Fruit fly (Drosophila melanogaster) whole organism, prepupa: ENCODE data around the gene Elo68beta.
A peak's percentile ranks its signal among the peaks of the same experiment; 100 is the strongest.

ENCODE experiments used
- Blimp-1 ChIP-seq: fragments of 200-800 bp; sonication (Bioruptor generic); optimal IDR thresholded peaks from 3 replicates; lab custom pipeline; 2017; ENCODE audit warnings: missing biosample characterization, missing genetic modification characterization, mild to moderate bottlenecking, moderate library complexity, missing genetic modification reagents
- CG10631 ChIP-seq: fragments of 200-800 bp; sonication (Bioruptor generic); optimal IDR thresholded peaks from 2 replicates; lab custom pipeline; 2016; ENCODE audit warnings: missing biosample characterization, missing genetic modification characterization
- CG11294 ChIP-seq: fragments of 200-800 bp; sonication (Bioruptor generic); IDR thresholded peaks from 2 replicates; pipeline ENCODE4 v1.3.6; 2022; ENCODE audit warnings: missing biosample characterization, missing genetic modification characterization
- CG11902 ChIP-seq: fragments of 200-800 bp; sonication (Bioruptor generic); optimal IDR thresholded peaks from 3 replicates; lab custom pipeline; 2016; ENCODE audit warnings: missing biosample characterization, missing genetic modification characterization
- CG15336 ChIP-seq: fragments of 200-800 bp; sonication (Bioruptor generic); IDR thresholded peaks from 2 replicates; pipeline ENCODE4 v1.3.6; 2022; ENCODE audit warnings: missing biosample characterization, missing genetic modification characterization
- CG16779 ChIP-seq: fragments of 200-800 bp; sonication (Bioruptor generic); optimal IDR thresholded peaks from 3 replicates; lab custom pipeline; 2017; ENCODE audit warnings: missing biosample characterization, mild to moderate bottlenecking, missing genetic modification characterization
- CG3032 ChIP-seq: fragments of 200-800 bp; optimal IDR thresholded peaks from 2 replicates; lab custom pipeline; 2019; ENCODE audit warnings: missing biosample characterization, mild to moderate bottlenecking, missing genetic modification characterization, moderate library complexity
- CG31627 ChIP-seq: fragments of 200-800 bp; sonication (Bioruptor generic); optimal IDR thresholded peaks from 3 replicates; lab custom pipeline; 2016; ENCODE audit warnings: missing biosample characterization, missing genetic modification characterization
- CG32006 ChIP-seq: fragments of 200-800 bp; sonication (Bioruptor generic); optimal IDR thresholded peaks from 3 replicates; lab custom pipeline; 2017; ENCODE audit warnings: missing biosample characterization, mild to moderate bottlenecking, missing genetic modification characterization
- CG34406 ChIP-seq: fragments of 200-800 bp; sonication (Bioruptor generic); optimal IDR thresholded peaks from 3 replicates; lab custom pipeline; 2016; ENCODE audit warnings: missing biosample characterization, missing genetic modification characterization
- CG3919 ChIP-seq: fragments of 200-800 bp; sonication (Bioruptor generic); optimal IDR thresholded peaks from 3 replicates; lab custom pipeline; 2016; ENCODE audit warnings: missing biosample characterization, missing genetic modification characterization
- CG4318 ChIP-seq: fragments of 200-800 bp; sonication (Bioruptor generic); optimal IDR thresholded peaks from 3 replicates; lab custom pipeline; 2017; ENCODE audit warnings: missing biosample characterization, mild to moderate bottlenecking, missing genetic modification characterization
- CG6163 ChIP-seq: fragments of 200-800 bp; sonication (Bioruptor generic); IDR thresholded peaks from 3 replicates; pipeline ENCODE4 v1.3.6; 2022; ENCODE audit warnings: missing biosample characterization, missing genetic modification characterization
- CG6276 ChIP-seq: fragments of 200-800 bp; sonication (Bioruptor generic); optimal IDR thresholded peaks from 2 replicates; lab custom pipeline; 2017; ENCODE audit warnings: missing biosample characterization, mild to moderate bottlenecking, missing genetic modification characterization
- CG6792 ChIP-seq: fragments of 200-800 bp; sonication (Bioruptor generic); optimal IDR thresholded peaks from 3 replicates; lab custom pipeline; 2016; ENCODE audit warnings: missing biosample characterization, missing genetic modification characterization
- CG6808 ChIP-seq: fragments of 200-800 bp; sonication (Bioruptor generic); optimal IDR thresholded peaks from 3 replicates; lab custom pipeline; 2017; ENCODE audit warnings: missing biosample characterization, missing genetic modification characterization, mild to moderate bottlenecking, moderate library complexity, missing genetic modification reagents
- CG6854 ChIP-seq: fragments of 200-800 bp; sonication (Bioruptor generic); optimal IDR thresholded peaks from 2 replicates; lab custom pipeline; 2017; ENCODE audit warnings: missing biosample characterization, mild to moderate bottlenecking, missing genetic modification characterization
- CG8119 ChIP-seq: fragments of 200-800 bp; sonication (Bioruptor generic); IDR thresholded peaks from 3 replicates; pipeline ENCODE4 v1.3.6; 2022; ENCODE audit warnings: missing biosample characterization, missing genetic modification characterization
- CG8632 ChIP-seq: fragments of 200-800 bp; sonication (Bioruptor generic); optimal IDR thresholded peaks from 3 replicates; lab custom pipeline; 2016; ENCODE audit warnings: missing biosample characterization, missing genetic modification characterization
- CG9139 ChIP-seq: fragments of 200-800 bp; sonication (Bioruptor generic); optimal IDR thresholded peaks from 3 replicates; lab custom pipeline; 2017; ENCODE audit warnings: missing biosample characterization, mild to moderate bottlenecking, missing genetic modification characterization
- Eip75B ChIP-seq: fragments of 200-800 bp; sonication (Bioruptor generic); optimal IDR thresholded peaks from 3 replicates; lab custom pipeline; 2016; ENCODE audit warnings: missing biosample characterization, missing genetic modification characterization
- Eip93F ChIP-seq: fragments of 200-800 bp; sonication (Bioruptor generic); optimal IDR thresholded peaks from 2 replicates; lab custom pipeline; 2016; ENCODE audit warnings: missing biosample characterization, mild to moderate bottlenecking, missing genetic modification characterization
- Ets96B ChIP-seq: fragments of 200-800 bp; optimal IDR thresholded peaks from 2 replicates; lab custom pipeline; 2019; ENCODE audit warnings: missing biosample characterization, mild to moderate bottlenecking, missing genetic modification characterization, moderate library complexity
- Gug ChIP-seq: fragments of 200-800 bp; sonication (Bioruptor generic); IDR thresholded peaks from 2 replicates; pipeline ENCODE4 v1.3.6; 2022; ENCODE audit warnings: missing biosample characterization, missing genetic modification characterization
- Hr38 ChIP-seq: sonication (Bioruptor generic); optimal IDR thresholded peaks from 2 replicates; lab custom pipeline; 2016; ENCODE audit warnings: missing biosample characterization, missing genetic modification characterization
- Hr39 ChIP-seq: fragments of 200-800 bp; sonication (Bioruptor generic); optimal IDR thresholded peaks from 2 replicates; lab custom pipeline; 2016; ENCODE audit warnings: missing biosample characterization, missing genetic modification characterization
- Hr4 ChIP-seq: fragments of 200-800 bp; sonication (Bioruptor generic); optimal IDR thresholded peaks from 3 replicates; lab custom pipeline; 2016; ENCODE audit warnings: missing biosample characterization, missing genetic modification characterization
- Lpt ChIP-seq: fragments of 200-800 bp; sonication (Bioruptor generic); optimal IDR thresholded peaks from 3 replicates; lab custom pipeline; 2016; ENCODE audit warnings: missing biosample characterization, missing genetic modification characterization
- Met ChIP-seq: fragments of 200-800 bp; sonication (Bioruptor generic); optimal IDR thresholded peaks from 3 replicates; lab custom pipeline; 2016; ENCODE audit warnings: missing biosample characterization, missing genetic modification characterization
- OdsH ChIP-seq: fragments of 200-800 bp; sonication (Bioruptor generic); optimal IDR thresholded peaks from 3 replicates; lab custom pipeline; 2016; ENCODE audit warnings: missing biosample characterization, missing genetic modification characterization
- Smox ChIP-seq: fragments of 200-800 bp; sonication (Bioruptor generic); optimal IDR thresholded peaks from 3 replicates; lab custom pipeline; 2016; ENCODE audit warnings: missing biosample characterization, missing genetic modification characterization
- Sox102F ChIP-seq: fragments of 200-800 bp; sonication (Bioruptor generic); optimal IDR thresholded peaks from 2 replicates; lab custom pipeline; 2016; ENCODE audit warnings: missing biosample characterization, mild to moderate bottlenecking, missing genetic modification characterization
- Sox14 ChIP-seq: fragments of 200-800 bp; sonication (Bioruptor generic); optimal IDR thresholded peaks from 3 replicates; lab custom pipeline; 2016; ENCODE audit warnings: missing biosample characterization, missing genetic modification characterization
- Sox15 ChIP-seq: fragments of 200-800 bp; sonication (Bioruptor generic); optimal IDR thresholded peaks from 3 replicates; lab custom pipeline; 2016; ENCODE audit warnings: missing biosample characterization, missing genetic modification characterization
- achi ChIP-seq: fragments of 200-800 bp; sonication (Bioruptor generic); optimal IDR thresholded peaks from 3 replicates; lab custom pipeline; 2016; ENCODE audit warnings: missing biosample characterization, missing genetic modification characterization
- acj6 ChIP-seq: fragments of 200-800 bp; sonication (Bioruptor generic); optimal IDR thresholded peaks from 3 replicates; lab custom pipeline; 2016; ENCODE audit warnings: missing biosample characterization, missing genetic modification characterization
- cyc ChIP-seq: fragments of 200-800 bp; sonication (Bioruptor generic); optimal IDR thresholded peaks from 3 replicates; lab custom pipeline; 2016; ENCODE audit warnings: missing biosample characterization, missing genetic modification characterization
- dac ChIP-seq: fragments of 200-800 bp; sonication (Bioruptor generic); optimal IDR thresholded peaks from 2 replicates; lab custom pipeline; 2017; ENCODE audit warnings: missing biosample characterization, mild to moderate bottlenecking, missing genetic modification characterization
- eg ChIP-seq: fragments of 200-800 bp; sonication (Bioruptor generic); IDR thresholded peaks from 3 replicates; pipeline ENCODE4 v1.3.6; 2022; ENCODE audit warnings: missing biosample characterization, missing genetic modification characterization
- esn ChIP-seq: fragments of 200-800 bp; sonication (Bioruptor generic); optimal IDR thresholded peaks from 2 replicates; lab custom pipeline; 2016; ENCODE audit warnings: missing biosample characterization, mild to moderate bottlenecking, missing genetic modification characterization, moderate library complexity
- fd59A ChIP-seq: fragments of 200-800 bp; sonication (Bioruptor generic); optimal IDR thresholded peaks from 2 replicates; lab custom pipeline; 2017; ENCODE audit warnings: missing biosample characterization, mild to moderate bottlenecking, missing genetic modification characterization, missing genetic modification reagents
- fd85E ChIP-seq: fragments of 200-800 bp; sonication (Bioruptor generic); optimal IDR thresholded peaks from 3 replicates; lab custom pipeline; 2016; ENCODE audit warnings: missing biosample characterization, missing genetic modification characterization
- fkh ChIP-seq: fragments of 200-800 bp; sonication (Bioruptor generic); optimal IDR thresholded peaks from 3 replicates; lab custom pipeline; 2017; ENCODE audit warnings: missing biosample characterization, mild to moderate bottlenecking, missing genetic modification characterization, moderate library complexity
- lz ChIP-seq: fragments of 200-800 bp; sonication (Bioruptor generic); optimal IDR thresholded peaks from 3 replicates; lab custom pipeline; 2016; ENCODE audit warnings: missing biosample characterization, missing genetic modification characterization
- net ChIP-seq: fragments of 200-800 bp; sonication (Bioruptor generic); optimal IDR thresholded peaks from 3 replicates; lab custom pipeline; 2016; ENCODE audit warnings: missing biosample characterization, missing genetic modification characterization
- pdm3 ChIP-seq: fragments of 200-800 bp; sonication (Bioruptor generic); optimal IDR thresholded peaks from 3 replicates; lab custom pipeline; 2016; ENCODE audit warnings: missing biosample characterization, missing genetic modification characterization
- salr ChIP-seq, 2 experiments: fragments of 200-800 bp; sonication (Bioruptor generic); optimal IDR thresholded peaks; 3 replicates each; lab custom pipeline; 2016 to 2018; ENCODE audit warnings: missing biosample characterization in 2 of 2, missing genetic modification characterization in 2 of 2, mild to moderate bottlenecking in 1 of 2
- spab ChIP-seq: fragments of 200-800 bp; sonication (Bioruptor generic); optimal IDR thresholded peaks from 2 replicates; lab custom pipeline; 2017; ENCODE audit warnings: missing biosample characterization, mild to moderate bottlenecking, missing genetic modification characterization, missing genetic modification reagents
- ss ChIP-seq, 2 experiments: fragments of 200-800 bp; sonication (Bioruptor generic); optimal IDR thresholded peaks; 2 replicates in 1 of 2; 3 replicates in 1 of 2; lab custom pipeline; 2017 to 2018; ENCODE audit warnings: mild to moderate bottlenecking in 2 of 2, missing biosample characterization in 2 of 2, missing genetic modification characterization in 2 of 2, moderate library complexity in 1 of 2
- svp ChIP-seq: fragments of 200-800 bp; sonication (Bioruptor generic); peaks from one replicate; lab custom pipeline; 2016; ENCODE audit warnings: missing biosample characterization, missing genetic modification characterization
- vri ChIP-seq: fragments of 200-800 bp; sonication (Bioruptor generic); optimal IDR thresholded peaks from 3 replicates; lab custom pipeline; 2016; ENCODE audit warnings: missing biosample characterization, mild to moderate bottlenecking, missing genetic modification characterization

The Elo68beta gene

DNA sequence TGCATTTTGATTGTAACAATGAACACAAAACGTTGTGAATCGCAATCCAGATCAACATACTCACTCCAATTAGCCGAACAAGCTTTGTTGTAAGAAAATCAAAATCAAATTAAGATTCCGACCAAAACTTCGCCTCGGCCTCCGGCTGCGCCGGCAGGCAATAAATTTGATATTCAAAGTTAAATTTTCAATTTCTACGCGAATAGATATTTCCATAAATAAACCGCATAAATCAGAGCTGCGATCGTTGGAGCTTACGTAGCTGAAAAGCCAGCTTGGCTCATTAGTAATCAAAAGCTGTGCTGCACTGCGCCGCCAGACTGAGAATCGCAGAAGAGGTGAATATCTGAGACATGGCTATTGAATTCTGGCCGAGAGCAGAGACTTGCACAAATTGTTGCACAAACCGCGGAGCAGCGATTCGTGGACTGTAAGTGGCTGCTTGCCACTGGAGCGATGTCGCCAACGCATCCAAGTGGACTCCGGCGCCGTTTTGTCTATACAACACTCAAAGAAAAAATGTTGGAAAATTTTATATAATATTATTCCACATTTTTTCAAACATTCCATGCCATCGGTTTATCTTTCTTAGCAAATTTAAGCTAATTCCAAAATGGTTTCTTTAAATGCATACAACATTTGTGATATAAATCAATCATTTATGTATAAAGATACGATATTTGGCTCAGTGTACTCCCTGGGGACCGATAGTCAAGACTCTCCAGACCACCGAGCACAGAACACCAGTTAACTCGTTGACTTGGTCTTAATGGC is 47.2 kb upstream of the Elo68beta start:
- TF ChIP-seq eg (GFP tag; lab: Robert Waterston, UW) = peak; percentile 67; the same call in 2 of the 3 replicates
- TF ChIP-seq net (GFP tag; lab: Kevin White, UChicago) = peak; percentile 60
- TF ChIP-seq fkh (GFP tag; lab: Kevin White, UChicago) = no peak
- TF ChIP-seq Eip75B (GFP tag; lab: Kevin White, UChicago) = peak; percentile 63
- TF ChIP-seq pdm3 (GFP tag; lab: Kevin White, UChicago) = peak; percentile 57
- no peak for TF ChIP-seq cyc
- peak; percentile 62 to 73 for TF ChIP-seq ss (GFP tag; optimal IDR thresholded peaks at IDR 0.05; lab: Kevin White, UChicago)
- TF ChIP-seq CG6792 = peak; percentile 19
- peak; percentile 81 for TF ChIP-seq CG3032 (tag; lab: Kevin White, UChicago)
- no peak for TF ChIP-seq Hr38 (GFP tag; lab: Kevin White, UChicago)
- TF ChIP-seq Ets96B (tag; lab: Kevin White, UChicago) = peak; percentile 88
- peak; percentile 84 for TF ChIP-seq CG6808
- TF ChIP-seq Blimp-1 (GFP tag; lab: Kevin White, UChicago) = no peak
- no peak for TF ChIP-seq lz (GFP tag; lab: Kevin White, UChicago)
- peak; percentile 82 for TF ChIP-seq CG3919 (GFP tag; lab: Kevin White, UChicago)
- no peak for TF ChIP-seq esn
- peak; percentile 60 for TF ChIP-seq acj6 (GFP tag; lab: Kevin White, UChicago)
- peak; percentile 37 for TF ChIP-seq CG8632 (GFP tag; lab: Kevin White, UChicago)
- no peak for TF ChIP-seq CG6854 (GFP tag; lab: Kevin White, UChicago)
- TF ChIP-seq CG6163 = peak; percentile 85
- no peak; the same call in 1 of the 2 replicates for TF ChIP-seq Gug (GFP tag; lab: Robert Waterston, UW)
- TF ChIP-seq fd85E (GFP tag; lab: Kevin White, UChicago) = no peak
- TF ChIP-seq Hr4 = peak; percentile 70
- peak; percentile 69 for TF ChIP-seq CG6276 (GFP tag; lab: Kevin White, UChicago)
- TF ChIP-seq CG32006 = peak; percentile 82
- TF ChIP-seq CG15336 = peak; percentile 87
- TF ChIP-seq CG11294 (GFP tag; lab: Robert Waterston, UW) = 0 out of 2 replicates have a peak, but pooled peaks have one; percentile 54
- peak; percentile 70 for TF ChIP-seq Lpt (GFP tag; lab: Kevin White, UChicago)
- peak; percentile 22 to 74 for TF ChIP-seq salr (GFP tag; optimal IDR thresholded peaks at IDR 0.05; lab: Kevin White, UChicago)
- TF ChIP-seq CG10631 = peak; percentile 77
- TF ChIP-seq CG9139 (GFP tag; lab: Kevin White, UChicago) = peak; percentile 62
- no peak for TF ChIP-seq Smox (GFP tag; lab: Kevin White, UChicago)
- no peak for TF ChIP-seq Eip93F
- TF ChIP-seq Sox15 (GFP tag; lab: Kevin White, UChicago) = no peak
- TF ChIP-seq Hr39 (GFP tag; lab: Kevin White, UChicago) = no peak
- TF ChIP-seq Sox102F (GFP tag; lab: Kevin White, UChicago) = no peak
- peak; percentile 73 for TF ChIP-seq achi (GFP tag; lab: Kevin White, UChicago)
- TF ChIP-seq svp (GFP tag; lab: Kevin White, UChicago) = no peak
- peak; percentile 89 for TF ChIP-seq CG8119 (GFP tag; lab: Robert Waterston, UW)
- no peak for TF ChIP-seq vri (GFP tag; lab: Kevin White, UChicago)
- no peak for TF ChIP-seq Met (GFP tag; lab: Kevin White, UChicago)
- no peak for TF ChIP-seq dac (GFP tag; lab: Kevin White, UChicago)
- TF ChIP-seq CG11902 = no peak
- peak; percentile 51 for TF ChIP-seq CG16779 (tag; lab: Kevin White, UChicago)
- TF ChIP-seq CG31627 = no peak
- TF ChIP-seq spab (GFP tag; lab: Kevin White, UChicago) = peak; percentile 76
- TF ChIP-seq CG4318 (GFP tag; lab: Kevin White, UChicago) = peak; percentile 60
- peak; percentile 56 for TF ChIP-seq Sox14 (GFP tag; lab: Kevin White, UChicago)
- TF ChIP-seq fd59A = peak; percentile 69
- TF ChIP-seq OdsH (GFP tag; lab: Kevin White, UChicago) = peak; percentile 63
- TF ChIP-seq CG34406 (GFP tag; lab: Kevin White, UChicago) = peak; percentile 16
